Worm (Caenorhabditis elegans) whole organism, L3 larva: ENCODE measurements around the gene acp-4.

Experiments used
- ZK546.5 ChIP-seq: sonication (generic microtip); optimal IDR thresholded peaks from 2 replicates; lab custom pipeline; 2017; ENCODE audit warnings: missing biosample characterization, missing genetic modification characterization
- ceh-16 ChIP-seq: sonication (generic microtip); optimal IDR thresholded peaks from 2 replicates; lab custom pipeline; 2017; ENCODE audit warnings: missing biosample characterization, missing genetic modification characterization
- ceh-28 ChIP-seq: fragments of 150-350 bp; optimal IDR thresholded peaks from 2 replicates; lab custom pipeline; 2014; ENCODE audit warnings: missing biosample characterization, missing genetic modification reagents, missing genetic modification characterization
- ceh-82 ChIP-seq: fragments of 150-350 bp; optimal IDR thresholded peaks from 2 replicates; lab custom pipeline; 2014; ENCODE audit warnings: missing biosample characterization, missing genetic modification characterization
- ceh-9 ChIP-seq: sonication (generic microtip); optimal IDR thresholded peaks from 2 replicates; lab custom pipeline; 2018; ENCODE audit warnings: missing biosample characterization, missing genetic modification characterization
- daf-12 ChIP-seq: fragments of 150-350 bp; optimal IDR thresholded peaks from 2 replicates; lab custom pipeline; 2014; ENCODE audit warnings: missing biosample characterization, missing genetic modification reagents, missing genetic modification characterization
- egl-27 ChIP-seq: sonication (generic microtip); optimal IDR thresholded peaks from 4 replicates; lab custom pipeline; 2017; ENCODE audit warnings: missing biosample characterization, missing genetic modification reagents, missing genetic modification characterization
- egl-5 ChIP-seq: fragments of 150-350 bp; optimal IDR thresholded peaks from 2 replicates; lab custom pipeline; 2017; ENCODE audit warnings: missing biosample characterization, missing genetic modification reagents, missing genetic modification characterization, inconsistent platforms
- elt-1 ChIP-seq: fragments of 150-350 bp; optimal IDR thresholded peaks from 2 replicates; lab custom pipeline; 2014; ENCODE audit warnings: missing biosample characterization, missing genetic modification characterization
- elt-2 ChIP-seq: sonication (generic microtip); optimal IDR thresholded peaks from 2 replicates; lab custom pipeline; 2016; ENCODE audit warnings: missing genetic modification reagents, mild to moderate bottlenecking, missing genetic modification characterization, missing compliant biosample characterization
- eor-1 ChIP-seq, 2 experiments: fragments of 150-350 bp; optimal IDR thresholded peaks; 2 replicates each; lab custom pipeline; 2014 to 2018; ENCODE audit warnings: missing biosample characterization in 2 of 2, missing genetic modification characterization in 2 of 2
- fkh-10 ChIP-seq: sonication (generic microtip); optimal IDR thresholded peaks from 2 replicates; lab custom pipeline; 2017; ENCODE audit warnings: missing biosample characterization, missing genetic modification reagents, missing genetic modification characterization
- fkh-2 ChIP-seq: fragments of 150-350 bp; optimal IDR thresholded peaks from 2 replicates; lab custom pipeline; 2014; ENCODE audit warnings: missing biosample characterization, missing genetic modification reagents, missing genetic modification characterization
- fos-1 ChIP-seq: fragments of 150-350 bp; optimal IDR thresholded peaks from 2 replicates; lab custom pipeline; 2014; ENCODE audit warnings: missing biosample characterization, missing genetic modification characterization
- hmg-11 ChIP-seq: sonication (generic microtip); optimal IDR thresholded peaks from 2 replicates; lab custom pipeline; 2016; ENCODE audit warnings: missing genetic modification characterization, missing compliant biosample characterization
- jun-1 ChIP-seq: fragments of 150-350 bp; optimal IDR thresholded peaks from 2 replicates; lab custom pipeline; 2014; ENCODE audit warnings: missing biosample characterization, missing genetic modification reagents, missing genetic modification characterization
- lin-15B ChIP-seq: fragments of 150-350 bp; optimal IDR thresholded peaks from 2 replicates; lab custom pipeline; 2014; ENCODE audit warnings: missing biosample characterization, missing genetic modification characterization
- lin-39 ChIP-seq: fragments of 150-350 bp; optimal IDR thresholded peaks from 2 replicates; lab custom pipeline; 2018; ENCODE audit warnings: missing biosample characterization, missing genetic modification reagents, missing genetic modification characterization
- lsy-12 ChIP-seq: sonication (generic microtip); optimal IDR thresholded peaks from 2 replicates; lab custom pipeline; 2016; ENCODE audit warnings: mild to moderate bottlenecking, missing genetic modification characterization, missing compliant biosample characterization
- mml-1 ChIP-seq: fragments of 150-350 bp; sonication (generic microtip); optimal IDR thresholded peaks from 3 replicates; lab custom pipeline; 2014; ENCODE audit warnings: missing biosample characterization, missing genetic modification characterization
- nfya-1 ChIP-seq: sonication (generic microtip); optimal IDR thresholded peaks from 2 replicates; lab custom pipeline; 2017; ENCODE audit warnings: missing genetic modification characterization, mild to moderate bottlenecking, missing compliant biosample characterization, antibody characterized with exemption, moderate library complexity; ENCODE audit not compliant: insufficient read depth
- nhr-11 ChIP-seq: fragments of 150-350 bp; optimal IDR thresholded peaks from 2 replicates; lab custom pipeline; 2014; ENCODE audit warnings: missing biosample characterization, missing genetic modification characterization
- nhr-23 ChIP-seq: fragments of 150-350 bp; optimal IDR thresholded peaks from 2 replicates; lab custom pipeline; 2014; ENCODE audit warnings: missing biosample characterization, missing genetic modification reagents, missing genetic modification characterization
- nhr-25 ChIP-seq: sonication (generic microtip); optimal IDR thresholded peaks from 2 replicates; lab custom pipeline; 2017; ENCODE audit warnings: missing biosample characterization, missing genetic modification characterization
- nhr-28 ChIP-seq: fragments of 150-350 bp; optimal IDR thresholded peaks from 2 replicates; lab custom pipeline; 2014; ENCODE audit warnings: missing biosample characterization, missing genetic modification characterization
- nhr-43 ChIP-seq: sonication (generic microtip); optimal IDR thresholded peaks from 2 replicates; lab custom pipeline; 2016; ENCODE audit warnings: mild to moderate bottlenecking, missing genetic modification characterization, missing compliant biosample characterization; ENCODE audit not compliant: poor library complexity, severe bottlenecking
- nhr-67 ChIP-seq: fragments of 150-350 bp; optimal IDR thresholded peaks from 2 replicates; lab custom pipeline; 2014; ENCODE audit warnings: missing biosample characterization, missing genetic modification characterization
- nhr-76 ChIP-seq: fragments of 150-350 bp; sonication (generic microtip); optimal IDR thresholded peaks from 5 replicates; lab custom pipeline; 2014; ENCODE audit warnings: missing biosample characterization, missing genetic modification characterization
- nhr-77 ChIP-seq: fragments of 150-350 bp; optimal IDR thresholded peaks from 2 replicates; lab custom pipeline; 2014; ENCODE audit warnings: missing biosample characterization, missing genetic modification characterization
- pha-4 ChIP-seq: fragments of 150-350 bp; optimal IDR thresholded peaks from 2 replicates; lab custom pipeline; 2014; ENCODE audit warnings: missing biosample characterization, missing genetic modification reagents, missing genetic modification characterization
- pqm-1 ChIP-seq: fragments of 150-350 bp; optimal IDR thresholded peaks from 2 replicates; lab custom pipeline; 2017; ENCODE audit warnings: missing biosample characterization, missing genetic modification characterization, inconsistent platforms
- skn-1 ChIP-seq: fragments of 150-350 bp; optimal IDR thresholded peaks from 2 replicates; lab custom pipeline; 2014; ENCODE audit warnings: missing biosample characterization, missing genetic modification characterization
- snpc-4 ChIP-seq: fragments of 150-350 bp; optimal IDR thresholded peaks from 2 replicates; lab custom pipeline; 2014; ENCODE audit warnings: missing biosample characterization, missing genetic modification characterization
- tbx-2 ChIP-seq: sonication (generic microtip); optimal IDR thresholded peaks from 2 replicates; lab custom pipeline; 2016; ENCODE audit warnings: mild to moderate bottlenecking, missing genetic modification characterization, missing compliant biosample characterization
- unc-39 ChIP-seq: sonication (generic microtip); optimal IDR thresholded peaks from 4 replicates; lab custom pipeline; 2017; ENCODE audit warnings: missing biosample characterization, missing genetic modification characterization
- unc-62 ChIP-seq: fragments of 150-350 bp; sonication (generic microtip); optimal IDR thresholded peaks from 4 replicates; lab custom pipeline; 2014; ENCODE audit warnings: missing biosample characterization, missing genetic modification reagents, missing genetic modification characterization
- zag-1 ChIP-seq: fragments of 150-350 bp; optimal IDR thresholded peaks from 2 replicates; lab custom pipeline; 2014; ENCODE audit warnings: missing biosample characterization, missing genetic modification characterization
- ztf-11 ChIP-seq: fragments of 150-350 bp; optimal IDR thresholded peaks from 2 replicates; lab custom pipeline; 2014; ENCODE audit warnings: missing biosample characterization, missing genetic modification characterization
- ztf-4 ChIP-seq: fragments of 150-350 bp; optimal IDR thresholded peaks from 2 replicates; lab custom pipeline; 2014; ENCODE audit warnings: missing biosample characterization, missing genetic modification characterization

The acp-4 gene

ce11 chrII:8390751-8391150 is 44.2 kb downstream of the acp-4 start, which contains the start of gene F49E12.10:
Gene F49E12.10 (plus strand): TSS chrII:8391051.
- TF ChIP-seq eor-1 (tag; optimal IDR thresholded peaks at IDR 0.05; lab: Kevin White, UChicago): no peak
- peak; percentile 39 for TF ChIP-seq elt-2
- TF ChIP-seq pqm-1 (tag; lab: Kevin White, UChicago): peak; percentile 41
- TF ChIP-seq, all 47 proteins: peak for 2

- TF ChIP-seq fos-1 (tag; lab: Kevin White, UChicago) (peak; percentile 56), daf-12 (tag; lab: Kevin White, UChicago) (no peak), mml-1 (tag; lab: Kevin White, UChicago) (no peak), ceh-16 (tag; lab: Kevin White, UChicago) (no peak), unc-39 (tag; lab: Kevin White, UChicago) (no peak), ceh-28 (tag; lab: Kevin White, UChicago) (no peak), pqm-1 (tag; lab: Kevin White, UChicago) (peak; percentile 97), egl-27 (tag; lab: Kevin White, UChicago) (no peak), ZK546.5 (no peak), jun-1 (peak; percentile 27), fkh-10 (no peak), nhr-77 (no peak), ceh-82 (tag; lab: Kevin White, UChicago) (no peak), nfya-1 (no peak), nhr-76 (tag; lab: Kevin White, UChicago) (no peak), elt-2 (peak; percentile 98), pha-4 (tag; lab: Kevin White, UChicago) (no peak), lin-15B (tag; lab: Kevin White, UChicago) (no peak), hmg-11 (tag; lab: Kevin White, UChicago) (no peak)
Observed at ce11 chrII:8388001-8388513, 46.8 kb downstream of the acp-4 start, which contains the start of gene drd-1. Gene drd-1 (plus strand): TSS chrII:8388051.

- TF ChIP-seq pqm-1 (tag; lab: Kevin White, UChicago) (peak; percentile 89), nhr-77 (no peak), egl-5 (tag; lab: Kevin White, UChicago) (no peak), eor-1 (tag; optimal IDR thresholded peaks at IDR 0.05; lab: Kevin White, UChicago) (no peak), elt-2 (peak; percentile 83), nhr-25 (tag; lab: Kevin White, UChicago) (no peak), jun-1 (peak; percentile 28)
Observed at ce11 chrII:8386897-8387296, 48.0 kb downstream of the acp-4 start.

- TF ChIP-seq unc-62 (GFP tag; lab: Kevin White, UChicago): no peak
- TF ChIP-seq elt-2: peak; percentile 42
- peak; percentile 77 for TF ChIP-seq nfya-1
- TF ChIP-seq ceh-9 (tag; lab: Kevin White, UChicago): no peak
Observed at ce11 chrII:8385561-8385960, 49.3 kb downstream of the acp-4 start.

- TF ChIP-seq unc-39 (tag; lab: Kevin White, UChicago) (no peak), lsy-12 (tag; lab: Kevin White, UChicago) (peak; percentile 11), jun-1 (peak; percentile 14), elt-2 (peak; percentile 77), fos-1 (tag; lab: Kevin White, UChicago) (no peak), ceh-82 (tag; lab: Kevin White, UChicago) (no peak), nhr-43 (tag; lab: Kevin White, UChicago) (no peak), pqm-1 (tag; lab: Kevin White, UChicago) (peak; percentile 77), skn-1 (tag; lab: Kevin White, UChicago) (peak; percentile 65), elt-1 (no peak)
Observed at ce11 chrII:8384344-8384743, 50.6 kb downstream of the acp-4 start.

- no peak for TF ChIP-seq ceh-9 (tag; lab: Kevin White, UChicago)
- TF ChIP-seq fkh-10: no peak
- no peak for TF ChIP-seq ztf-11 (tag; lab: Kevin White, UChicago)
- TF ChIP-seq zag-1 (tag; lab: Kevin White, UChicago): no peak
- no peak for TF ChIP-seq nhr-11 (tag; lab: Kevin White, UChicago)
- TF ChIP-seq nhr-67 (tag; lab: Kevin White, UChicago): no peak
- no peak for TF ChIP-seq ceh-16 (tag; lab: Kevin White, UChicago)
- TF ChIP-seq fos-1 (tag; lab: Kevin White, UChicago): no peak
- TF ChIP-seq lsy-12 (tag; lab: Kevin White, UChicago): peak; percentile 38
- no peak for TF ChIP-seq nhr-28 (tag; lab: Kevin White, UChicago)
- no peak for TF ChIP-seq nhr-23 (tag; lab: Kevin White, UChicago)
- TF ChIP-seq unc-39 (tag; lab: Kevin White, UChicago): no peak
- no peak for TF ChIP-seq fkh-2 (tag; lab: Kevin White, UChicago)
- TF ChIP-seq jun-1: peak; percentile 95
- TF ChIP-seq elt-2: peak; percentile 99
- no peak for TF ChIP-seq lin-39 (tag; lab: Kevin White, UChicago)
- peak; percentile 22 for TF ChIP-seq nfya-1
- TF ChIP-seq ztf-4 (tag; lab: Kevin White, UChicago): no peak
- peak; percentile 100 for TF ChIP-seq pqm-1 (tag; lab: Kevin White, UChicago)
- no peak for TF ChIP-seq mml-1 (tag; lab: Kevin White, UChicago)
- peak; percentile 80 for TF ChIP-seq pha-4 (tag; lab: Kevin White, UChicago)
- TF ChIP-seq nhr-25 (tag; lab: Kevin White, UChicago): no peak
- no peak for TF ChIP-seq snpc-4 (tag; lab: Kevin White, UChicago)
- TF ChIP-seq daf-12 (tag; lab: Kevin White, UChicago): no peak
- TF ChIP-seq egl-27 (tag; lab: Kevin White, UChicago): no peak
- peak; percentile 1 for TF ChIP-seq skn-1 (tag; lab: Kevin White, UChicago)
- no peak for TF ChIP-seq tbx-2 (tag; lab: Kevin White, UChicago)
Observed at ce11 chrII:8382880-8383279, 52.0 kb downstream of the acp-4 start.
